Worm (Caenorhabditis elegans): ENCODE data around the gene F26G1.1.

DNA sequence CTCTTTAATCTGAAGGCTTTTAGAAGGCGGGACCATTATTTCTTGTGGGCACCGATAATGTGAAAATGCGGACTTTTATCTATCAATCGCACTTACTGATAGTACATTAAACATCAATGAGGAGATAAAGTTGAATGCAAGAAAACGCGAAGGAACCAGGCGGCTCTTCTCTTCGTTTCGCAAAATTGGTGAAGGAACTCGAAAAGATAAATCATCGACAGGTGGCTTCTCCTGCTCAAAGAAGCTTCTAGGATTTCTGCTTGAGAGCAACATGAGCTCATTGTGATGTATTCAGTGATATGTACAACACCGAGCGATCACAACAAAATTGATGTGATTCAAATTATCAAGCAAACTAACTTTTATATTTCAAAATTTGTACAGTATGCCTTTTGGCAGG is 14.4 kb downstream of the F26G1.1 start:
- TF ChIP-seq hlh-26 (GFP tag; conservative IDR thresholded peaks at IDR 0.05) (no peak), dpl-1 (GFP tag; optimal IDR thresholded peaks at IDR 0.05) (no peak), atf-7 (tag; optimal IDR thresholded peaks at IDR 0.05) (no peak), ceh-58 (GFP tag; IDR thresholded peaks at IDR 0.05) (no peak), repo-1 (tag; optimal IDR thresholded peaks at IDR 0.05) (no peak), ceh-79 (tag; optimal IDR thresholded peaks at IDR 0.05) (no peak), nhr-90 (tag; optimal IDR thresholded peaks at IDR 0.05) (no peak), F23B12.7 (tag; optimal IDR thresholded peaks at IDR 0.05; ENCODE audit: insufficient read depth) (no peak), T26A5.8 (tag; optimal IDR thresholded peaks at IDR 0.05) (no peak), mel-28 (tag; optimal IDR thresholded peaks at IDR 0.05; ENCODE audit: borderline replicate concordance) (no peak)
